Fruit fly (Drosophila melanogaster) whole organism, prepupa: ENCODE data around the gene hdm.

ENCODE experiments used
- Blimp-1 ChIP-seq: fragments of 200-800 bp; sonication (Bioruptor generic); optimal IDR thresholded peaks from 3 replicates; lab custom pipeline; 2017; ENCODE audit warnings: missing biosample characterization, missing genetic modification characterization, mild to moderate bottlenecking, moderate library complexity, missing genetic modification reagents
- CG10631 ChIP-seq: fragments of 200-800 bp; sonication (Bioruptor generic); optimal IDR thresholded peaks from 2 replicates; lab custom pipeline; 2016; ENCODE audit warnings: missing biosample characterization, missing genetic modification characterization
- CG10669 ChIP-seq: fragments of 200-800 bp; sonication (Bioruptor generic); optimal IDR thresholded peaks from 3 replicates; lab custom pipeline; 2018; ENCODE audit warnings: missing biosample characterization, mild to moderate bottlenecking, missing genetic modification characterization, moderate library complexity
- CG11294 ChIP-seq: fragments of 200-800 bp; sonication (Bioruptor generic); IDR thresholded peaks from 2 replicates; pipeline ENCODE4 v1.3.6; 2022; ENCODE audit warnings: missing biosample characterization, missing genetic modification characterization
- CG11762 ChIP-seq: fragments of 200-800 bp; sonication (Bioruptor generic); optimal IDR thresholded peaks from 3 replicates; lab custom pipeline; 2016; ENCODE audit warnings: missing biosample characterization, missing genetic modification characterization; ENCODE audit not compliant: insufficient read depth
- CG11902 ChIP-seq: fragments of 200-800 bp; sonication (Bioruptor generic); optimal IDR thresholded peaks from 3 replicates; lab custom pipeline; 2016; ENCODE audit warnings: missing biosample characterization, missing genetic modification characterization
- CG1621 ChIP-seq: fragments of 200-800 bp; sonication (Bioruptor generic); optimal IDR thresholded peaks from 3 replicates; lab custom pipeline; 2018; ENCODE audit warnings: missing biosample characterization, mild to moderate bottlenecking, missing genetic modification characterization
- CG16779 ChIP-seq: fragments of 200-800 bp; sonication (Bioruptor generic); optimal IDR thresholded peaks from 3 replicates; lab custom pipeline; 2017; ENCODE audit warnings: missing biosample characterization, mild to moderate bottlenecking, missing genetic modification characterization
- CG3032 ChIP-seq: fragments of 200-800 bp; optimal IDR thresholded peaks from 2 replicates; lab custom pipeline; 2019; ENCODE audit warnings: missing biosample characterization, mild to moderate bottlenecking, missing genetic modification characterization, moderate library complexity
- CG31627 ChIP-seq: fragments of 200-800 bp; sonication (Bioruptor generic); optimal IDR thresholded peaks from 3 replicates; lab custom pipeline; 2016; ENCODE audit warnings: missing biosample characterization, missing genetic modification characterization
- CG32006 ChIP-seq: fragments of 200-800 bp; sonication (Bioruptor generic); optimal IDR thresholded peaks from 3 replicates; lab custom pipeline; 2017; ENCODE audit warnings: missing biosample characterization, mild to moderate bottlenecking, missing genetic modification characterization
- CG34406 ChIP-seq: fragments of 200-800 bp; sonication (Bioruptor generic); optimal IDR thresholded peaks from 3 replicates; lab custom pipeline; 2016; ENCODE audit warnings: missing biosample characterization, missing genetic modification characterization
- CG3919 ChIP-seq: fragments of 200-800 bp; sonication (Bioruptor generic); optimal IDR thresholded peaks from 3 replicates; lab custom pipeline; 2016; ENCODE audit warnings: missing biosample characterization, missing genetic modification characterization
- CG6163 ChIP-seq: fragments of 200-800 bp; sonication (Bioruptor generic); IDR thresholded peaks from 3 replicates; pipeline ENCODE4 v1.3.6; 2022; ENCODE audit warnings: missing biosample characterization, missing genetic modification characterization
- CG6792 ChIP-seq: fragments of 200-800 bp; sonication (Bioruptor generic); optimal IDR thresholded peaks from 3 replicates; lab custom pipeline; 2016; ENCODE audit warnings: missing biosample characterization, missing genetic modification characterization
- CG6854 ChIP-seq: fragments of 200-800 bp; sonication (Bioruptor generic); optimal IDR thresholded peaks from 2 replicates; lab custom pipeline; 2017; ENCODE audit warnings: missing biosample characterization, mild to moderate bottlenecking, missing genetic modification characterization
- CG7368 ChIP-seq: fragments of 200-800 bp; sonication (Bioruptor generic); optimal IDR thresholded peaks from 3 replicates; lab custom pipeline; 2016; ENCODE audit warnings: missing biosample characterization, missing genetic modification characterization
- CG8119 ChIP-seq: fragments of 200-800 bp; sonication (Bioruptor generic); IDR thresholded peaks from 3 replicates; pipeline ENCODE4 v1.3.6; 2022; ENCODE audit warnings: missing biosample characterization, missing genetic modification characterization
- CG8319 ChIP-seq: fragments of 200-800 bp; sonication (Bioruptor generic); optimal IDR thresholded peaks from 3 replicates; lab custom pipeline; 2016; ENCODE audit warnings: missing biosample characterization, missing genetic modification characterization
- Eip75B ChIP-seq: fragments of 200-800 bp; sonication (Bioruptor generic); optimal IDR thresholded peaks from 3 replicates; lab custom pipeline; 2016; ENCODE audit warnings: missing biosample characterization, missing genetic modification characterization
- Eip78C ChIP-seq: fragments of 200-800 bp; sonication (Bioruptor generic); peaks from one replicate; lab custom pipeline; 2016; ENCODE audit warnings: missing biosample characterization, missing genetic modification characterization
- Eip93F ChIP-seq: fragments of 200-800 bp; sonication (Bioruptor generic); optimal IDR thresholded peaks from 2 replicates; lab custom pipeline; 2016; ENCODE audit warnings: missing biosample characterization, mild to moderate bottlenecking, missing genetic modification characterization
- Ets21C ChIP-seq: fragments of 200-800 bp; sonication (Bioruptor generic); optimal IDR thresholded peaks from 3 replicates; lab custom pipeline; 2016; ENCODE audit warnings: missing biosample characterization, missing genetic modification characterization
- Ets96B ChIP-seq: fragments of 200-800 bp; optimal IDR thresholded peaks from 2 replicates; lab custom pipeline; 2019; ENCODE audit warnings: missing biosample characterization, mild to moderate bottlenecking, missing genetic modification characterization, moderate library complexity
- Hr38 ChIP-seq: sonication (Bioruptor generic); optimal IDR thresholded peaks from 2 replicates; lab custom pipeline; 2016; ENCODE audit warnings: missing biosample characterization, missing genetic modification characterization
- Lpt ChIP-seq: fragments of 200-800 bp; sonication (Bioruptor generic); optimal IDR thresholded peaks from 3 replicates; lab custom pipeline; 2016; ENCODE audit warnings: missing biosample characterization, missing genetic modification characterization
- OdsH ChIP-seq: fragments of 200-800 bp; sonication (Bioruptor generic); optimal IDR thresholded peaks from 3 replicates; lab custom pipeline; 2016; ENCODE audit warnings: missing biosample characterization, missing genetic modification characterization
- Sox102F ChIP-seq: fragments of 200-800 bp; sonication (Bioruptor generic); optimal IDR thresholded peaks from 2 replicates; lab custom pipeline; 2016; ENCODE audit warnings: missing biosample characterization, mild to moderate bottlenecking, missing genetic modification characterization
- Sox14 ChIP-seq: fragments of 200-800 bp; sonication (Bioruptor generic); optimal IDR thresholded peaks from 3 replicates; lab custom pipeline; 2016; ENCODE audit warnings: missing biosample characterization, missing genetic modification characterization
- Sox15 ChIP-seq: fragments of 200-800 bp; sonication (Bioruptor generic); optimal IDR thresholded peaks from 3 replicates; lab custom pipeline; 2016; ENCODE audit warnings: missing biosample characterization, missing genetic modification characterization
- achi ChIP-seq: fragments of 200-800 bp; sonication (Bioruptor generic); optimal IDR thresholded peaks from 3 replicates; lab custom pipeline; 2016; ENCODE audit warnings: missing biosample characterization, missing genetic modification characterization
- acj6 ChIP-seq: fragments of 200-800 bp; sonication (Bioruptor generic); optimal IDR thresholded peaks from 3 replicates; lab custom pipeline; 2016; ENCODE audit warnings: missing biosample characterization, missing genetic modification characterization
- cyc ChIP-seq: fragments of 200-800 bp; sonication (Bioruptor generic); optimal IDR thresholded peaks from 3 replicates; lab custom pipeline; 2016; ENCODE audit warnings: missing biosample characterization, missing genetic modification characterization
- dac ChIP-seq: fragments of 200-800 bp; sonication (Bioruptor generic); optimal IDR thresholded peaks from 2 replicates; lab custom pipeline; 2017; ENCODE audit warnings: missing biosample characterization, mild to moderate bottlenecking, missing genetic modification characterization
- esn ChIP-seq: fragments of 200-800 bp; sonication (Bioruptor generic); optimal IDR thresholded peaks from 2 replicates; lab custom pipeline; 2016; ENCODE audit warnings: missing biosample characterization, mild to moderate bottlenecking, missing genetic modification characterization, moderate library complexity
- fd59A ChIP-seq: fragments of 200-800 bp; sonication (Bioruptor generic); optimal IDR thresholded peaks from 2 replicates; lab custom pipeline; 2017; ENCODE audit warnings: missing biosample characterization, mild to moderate bottlenecking, missing genetic modification characterization, missing genetic modification reagents
- fd85E ChIP-seq: fragments of 200-800 bp; sonication (Bioruptor generic); optimal IDR thresholded peaks from 3 replicates; lab custom pipeline; 2016; ENCODE audit warnings: missing biosample characterization, missing genetic modification characterization
- fkh ChIP-seq: fragments of 200-800 bp; sonication (Bioruptor generic); optimal IDR thresholded peaks from 3 replicates; lab custom pipeline; 2017; ENCODE audit warnings: missing biosample characterization, mild to moderate bottlenecking, missing genetic modification characterization, moderate library complexity
- net ChIP-seq: fragments of 200-800 bp; sonication (Bioruptor generic); optimal IDR thresholded peaks from 3 replicates; lab custom pipeline; 2016; ENCODE audit warnings: missing biosample characterization, missing genetic modification characterization
- pdm3 ChIP-seq: fragments of 200-800 bp; sonication (Bioruptor generic); optimal IDR thresholded peaks from 3 replicates; lab custom pipeline; 2016; ENCODE audit warnings: missing biosample characterization, missing genetic modification characterization
- salr ChIP-seq, 2 experiments: fragments of 200-800 bp; sonication (Bioruptor generic); optimal IDR thresholded peaks; 3 replicates each; lab custom pipeline; 2016 to 2018; ENCODE audit warnings: missing biosample characterization in 2 of 2, missing genetic modification characterization in 2 of 2, mild to moderate bottlenecking in 1 of 2
- ss ChIP-seq, 2 experiments: fragments of 200-800 bp; sonication (Bioruptor generic); optimal IDR thresholded peaks; 2 replicates in 1 of 2; 3 replicates in 1 of 2; lab custom pipeline; 2017 to 2018; ENCODE audit warnings: mild to moderate bottlenecking in 2 of 2, missing biosample characterization in 2 of 2, missing genetic modification characterization in 2 of 2, moderate library complexity in 1 of 2
- svp ChIP-seq: fragments of 200-800 bp; sonication (Bioruptor generic); peaks from one replicate; lab custom pipeline; 2016; ENCODE audit warnings: missing biosample characterization, missing genetic modification characterization
- topi ChIP-seq: fragments of 200-800 bp; sonication (Bioruptor generic); optimal IDR thresholded peaks from 3 replicates; lab custom pipeline; 2016; ENCODE audit warnings: missing biosample characterization, missing genetic modification characterization
- vri ChIP-seq: fragments of 200-800 bp; sonication (Bioruptor generic); optimal IDR thresholded peaks from 3 replicates; lab custom pipeline; 2016; ENCODE audit warnings: missing biosample characterization, mild to moderate bottlenecking, missing genetic modification characterization

Gene hdm

dm6 chrX:7891596-7892538 lies 28.1 kb downstream of the hdm start, which contains the start of gene Nek2 (continued):
- TF ChIP-seq CG3919 (GFP tag; lab: Kevin White, UChicago) (peak; percentile 33), Sox15 (GFP tag; lab: Kevin White, UChicago) (no peak), CG11902 (GFP tag; lab: Kevin White, UChicago) (no peak), CG6792 (GFP tag; lab: Kevin White, UChicago) (no peak), Hr38 (GFP tag; lab: Kevin White, UChicago) (no peak), svp (GFP tag; lab: Kevin White, UChicago) (peak; percentile 37), achi (GFP tag; lab: Kevin White, UChicago) (peak; percentile 1), fd59A (GFP tag; lab: Kevin White, UChicago) (no peak), CG10631 (GFP tag; lab: Kevin White, UChicago) (peak; percentile 26), CG8119 (GFP tag; lab: Robert Waterston, UW) (no peak), ss (GFP tag; optimal IDR thresholded peaks at IDR 0.05; lab: Kevin White, UChicago) (peak; percentile 42 to 52), vri (GFP tag; lab: Kevin White, UChicago) (peak; percentile 15), CG32006 (peak; percentile 31), salr (GFP tag; optimal IDR thresholded peaks at IDR 0.05; lab: Kevin White, UChicago) (no peak), CG10669 (GFP tag; lab: Kevin White, UChicago) (peak; percentile 19), CG11294 (GFP tag; lab: Robert Waterston, UW) (no peak), CG8319 (no peak)

dm6 chrX:7888386-7889024 lies 31.4 kb downstream of the hdm start, which contains the start of gene Acat1:
Gene Acat1, minus strand, starts transcription at chrX:7888785.
- TF ChIP-seq fd85E (GFP tag; lab: Kevin White, UChicago) = peak; percentile 38
- peak; percentile 83 for TF ChIP-seq CG3919 (GFP tag; lab: Kevin White, UChicago)
- peak; percentile 40 for TF ChIP-seq CG11902 (GFP tag; lab: Kevin White, UChicago)
- peak; percentile 94 for TF ChIP-seq Eip78C (GFP tag; lab: Kevin White, UChicago)
- TF ChIP-seq fd59A (GFP tag; lab: Kevin White, UChicago) = no peak
- TF ChIP-seq Ets96B (tag; lab: Kevin White, UChicago) = peak; percentile 60
- peak; percentile 75 for TF ChIP-seq CG31627 (GFP tag; lab: Kevin White, UChicago)
- peak; percentile 84 for TF ChIP-seq topi
- peak; percentile 59 for TF ChIP-seq CG11762 (GFP tag; lab: Kevin White, UChicago)
- peak; percentile 22 for TF ChIP-seq Eip93F (GFP tag; lab: Kevin White, UChicago)
- peak; percentile 72 for TF ChIP-seq CG7368 (GFP tag; lab: Kevin White, UChicago)
- TF ChIP-seq Sox102F (GFP tag; lab: Kevin White, UChicago) = peak; percentile 83
- peak; percentile 85 for TF ChIP-seq svp (GFP tag; lab: Kevin White, UChicago)
- no peak for TF ChIP-seq fkh
- TF ChIP-seq CG10669 (GFP tag; lab: Kevin White, UChicago) = peak; percentile 71
- TF ChIP-seq dac = peak; percentile 25
- TF ChIP-seq CG6854 (GFP tag; lab: Kevin White, UChicago) = no peak
- TF ChIP-seq CG6163 (GFP tag; lab: Robert Waterston, UW) = peak; percentile 82
- TF ChIP-seq CG3032 (tag; lab: Kevin White, UChicago) = no peak
- peak; percentile 79 for TF ChIP-seq OdsH
- TF ChIP-seq acj6 (GFP tag; lab: Kevin White, UChicago) = peak; percentile 77
- TF ChIP-seq Blimp-1 (GFP tag; lab: Kevin White, UChicago) = no peak
- TF ChIP-seq esn (GFP tag; lab: Kevin White, UChicago) = peak; percentile 86
- TF ChIP-seq CG8119 (GFP tag; lab: Robert Waterston, UW) = peak; percentile 39; the same call in 2 of the 3 replicates
- peak; percentile 79 for TF ChIP-seq Sox14 (GFP tag; lab: Kevin White, UChicago)
- peak in 1 of 2 experiments; percentile 49 for TF ChIP-seq salr (GFP tag; optimal IDR thresholded peaks at IDR 0.05; lab: Kevin White, UChicago)
- peak; percentile 57 for TF ChIP-seq CG34406
- TF ChIP-seq Eip75B (GFP tag; lab: Kevin White, UChicago) = peak; percentile 84
- TF ChIP-seq net (GFP tag; lab: Kevin White, UChicago) = peak; percentile 78
- peak; percentile 86 for TF ChIP-seq pdm3
- peak; percentile 84 for TF ChIP-seq CG10631 (GFP tag; lab: Kevin White, UChicago)
- TF ChIP-seq CG11294 (GFP tag; lab: Robert Waterston, UW) = no peak
- no peak for TF ChIP-seq Hr38 (GFP tag; lab: Kevin White, UChicago)
- TF ChIP-seq CG32006 = peak; percentile 58
- no peak for TF ChIP-seq CG16779 (tag; lab: Kevin White, UChicago)
- peak; percentile 69 for TF ChIP-seq Ets21C
- TF ChIP-seq Lpt (GFP tag; lab: Kevin White, UChicago) = peak; percentile 41
- TF ChIP-seq CG1621 (tag; lab: Kevin White, UChicago) = peak; percentile 50
- peak; percentile 81 for TF ChIP-seq cyc (GFP tag; lab: Kevin White, UChicago)
